Worm (Caenorhabditis elegans) whole organism, late embryonic: ENCODE results near the gene gcy-22.

Experiments
- C38D4.7 ChIP-seq: fragments of 200-800 bp; sonication (Bioruptor generic); optimal IDR thresholded peaks from 2 replicates; lab custom pipeline; 2018; ENCODE audit warnings: mild to moderate bottlenecking, missing genetic modification characterization, moderate library complexity, missing compliant biosample characterization
- K02D7.2 ChIP-seq: sonication (generic microtip); optimal IDR thresholded peaks from 2 replicates; lab custom pipeline; 2017; ENCODE audit warnings: mild to moderate bottlenecking, missing genetic modification characterization, missing compliant biosample characterization
- T23F11.4 ChIP-seq: fragments of 200-800 bp; sonication (Bioruptor generic); optimal IDR thresholded peaks from 2 replicates; lab custom pipeline; 2018; ENCODE audit warnings: mild to moderate bottlenecking, missing genetic modification characterization, missing compliant biosample characterization
- Y22D7AL.16 ChIP-seq: sonication (generic microtip); optimal IDR thresholded peaks from 2 replicates; lab custom pipeline; 2016; ENCODE audit warnings: missing genetic modification characterization, missing compliant biosample characterization
- ahr-1 ChIP-seq: sonication (generic microtip); optimal IDR thresholded peaks from 2 replicates; lab custom pipeline; 2016; ENCODE audit warnings: missing genetic modification characterization, missing compliant biosample characterization
- ama-1 ChIP-seq: fragments of 150-350 bp; optimal IDR thresholded peaks from 2 replicates; lab custom pipeline; 2014
- ceh-14 ChIP-seq: sonication (generic microtip); optimal IDR thresholded peaks from 2 replicates; lab custom pipeline; 2016; ENCODE audit warnings: missing genotype, missing genetic modification characterization, missing compliant biosample characterization
- ceh-18 ChIP-seq: sonication (generic microtip); optimal IDR thresholded peaks from 2 replicates; lab custom pipeline; 2016; ENCODE audit warnings: missing genetic modification characterization, missing compliant biosample characterization
- ceh-19 ChIP-seq: fragments of 200-800 bp; sonication (Bioruptor generic); optimal IDR thresholded peaks from 2 replicates; lab custom pipeline; 2018; ENCODE audit warnings: mild to moderate bottlenecking, missing genetic modification characterization, missing compliant biosample characterization
- ceh-2 ChIP-seq: sonication (generic microtip); optimal IDR thresholded peaks from 2 replicates; lab custom pipeline; 2016; ENCODE audit warnings: missing genotype, missing genetic modification characterization, missing compliant biosample characterization
- ceh-30 ChIP-seq: fragments of 150-350 bp; optimal IDR thresholded peaks from 2 replicates; lab custom pipeline; 2014; ENCODE audit warnings: missing biosample characterization, missing genetic modification characterization
- ceh-31 ChIP-seq: sonication (generic microtip); optimal IDR thresholded peaks from 2 replicates; lab custom pipeline; 2016; ENCODE audit warnings: missing genetic modification characterization, missing compliant biosample characterization
- ceh-34 ChIP-seq: sonication (generic microtip); optimal IDR thresholded peaks from 2 replicates; lab custom pipeline; 2016; ENCODE audit warnings: mild to moderate bottlenecking, missing genetic modification characterization, missing compliant biosample characterization
- ceh-48 ChIP-seq: sonication (generic microtip); optimal IDR thresholded peaks from 2 replicates; lab custom pipeline; 2016; ENCODE audit warnings: missing genetic modification characterization, inconsistent platforms, missing compliant biosample characterization
- ceh-9 ChIP-seq: sonication (generic microtip); optimal IDR thresholded peaks from 2 replicates; lab custom pipeline; 2016; ENCODE audit warnings: mild to moderate bottlenecking, missing genetic modification characterization, inconsistent platforms, missing compliant biosample characterization
- che-1 ChIP-seq: sonication (generic microtip); optimal IDR thresholded peaks from 2 replicates; lab custom pipeline; 2016; ENCODE audit warnings: mild to moderate bottlenecking, missing genetic modification characterization, missing compliant biosample characterization
- dmd-4 ChIP-seq: sonication (generic microtip); optimal IDR thresholded peaks from 2 replicates; lab custom pipeline; 2016; ENCODE audit warnings: borderline replicate concordance, missing genetic modification characterization, missing compliant biosample characterization
- elt-2 ChIP-seq: sonication (generic microtip); optimal IDR thresholded peaks from 2 replicates; lab custom pipeline; 2016; ENCODE audit warnings: missing genetic modification reagents, missing genetic modification characterization, missing compliant biosample characterization
- ets-4 ChIP-seq: sonication (generic microtip); optimal IDR thresholded peaks from 2 replicates; lab custom pipeline; 2016; ENCODE audit warnings: missing genetic modification characterization, missing compliant biosample characterization
- eyg-1 ChIP-seq: sonication (generic microtip); optimal IDR thresholded peaks from 2 replicates; lab custom pipeline; 2016; ENCODE audit warnings: missing genotype, missing genetic modification characterization, missing compliant biosample characterization
- fkh-10 ChIP-seq: fragments of 150-350 bp; optimal IDR thresholded peaks from 2 replicates; lab custom pipeline; 2014; ENCODE audit warnings: missing biosample characterization, missing genetic modification reagents, missing genetic modification characterization
- gmeb-2 ChIP-seq: sonication (generic microtip); optimal IDR thresholded peaks from 2 replicates; lab custom pipeline; 2016; ENCODE audit warnings: missing genetic modification characterization, inconsistent platforms, missing compliant biosample characterization
- hlh-30 ChIP-seq: sonication (generic microtip); optimal IDR thresholded peaks from 2 replicates; lab custom pipeline; 2017; ENCODE audit warnings: antibody characterized with exemption, missing genetic modification characterization, missing compliant biosample characterization; ENCODE audit not compliant: insufficient read depth
- nfya-1 ChIP-seq: sonication (generic microtip); optimal IDR thresholded peaks from 2 replicates; lab custom pipeline; 2017; ENCODE audit warnings: missing genetic modification characterization, mild to moderate bottlenecking, missing compliant biosample characterization, antibody characterized with exemption, moderate library complexity
- npax-4 ChIP-seq: sonication (generic microtip); optimal IDR thresholded peaks from 2 replicates; lab custom pipeline; 2016; ENCODE audit warnings: missing genetic modification characterization, missing compliant biosample characterization
- pha-2 ChIP-seq: sonication (generic microtip); optimal IDR thresholded peaks from 2 replicates; lab custom pipeline; 2017; ENCODE audit warnings: mild to moderate bottlenecking, missing genetic modification characterization, missing compliant biosample characterization
- pha-4 ChIP-seq: fragments of 150-350 bp; optimal IDR thresholded peaks from 2 replicates; lab custom pipeline; 2018; ENCODE audit warnings: missing biosample characterization, missing genetic modification reagents, missing genetic modification characterization
- pqm-1 ChIP-seq: sonication (generic microtip); optimal IDR thresholded peaks from 2 replicates; lab custom pipeline; 2016; ENCODE audit warnings: missing genetic modification characterization, missing compliant biosample characterization
- pros-1 ChIP-seq: fragments of 150-350 bp; optimal IDR thresholded peaks from 2 replicates; lab custom pipeline; 2014; ENCODE audit warnings: missing biosample characterization, missing genetic modification reagents, missing genetic modification characterization
- sox-2 ChIP-seq: fragments of 200-800 bp; sonication (Bioruptor generic); IDR thresholded peaks from 2 replicates; pipeline ENCODE4 v1.3.6; 2022; ENCODE audit warnings: missing genetic modification reagents, missing genetic modification characterization, missing compliant biosample characterization
- sox-4 ChIP-seq: sonication (generic microtip); optimal IDR thresholded peaks from 2 replicates; lab custom pipeline; 2017; ENCODE audit warnings: mild to moderate bottlenecking, missing genetic modification characterization, inconsistent platforms, missing compliant biosample characterization
- syd-9 ChIP-seq: sonication (generic microtip); optimal IDR thresholded peaks from 2 replicates; lab custom pipeline; 2016; ENCODE audit warnings: mild to moderate bottlenecking, missing genetic modification characterization, moderate library complexity, missing compliant biosample characterization
- tbx-2 ChIP-seq: sonication (generic microtip); optimal IDR thresholded peaks from 2 replicates; lab custom pipeline; 2016; ENCODE audit warnings: missing genetic modification characterization, missing compliant biosample characterization
- ttx-3 ChIP-seq: sonication (generic microtip); optimal IDR thresholded peaks from 2 replicates; lab custom pipeline; 2016; ENCODE audit warnings: missing genetic modification reagents, missing genetic modification characterization, missing compliant biosample characterization
- unc-42 ChIP-seq: sonication (generic microtip); optimal IDR thresholded peaks from 2 replicates; lab custom pipeline; 2016; ENCODE audit warnings: missing genotype, missing genetic modification characterization, missing compliant biosample characterization
- unc-55 ChIP-seq: sonication (generic microtip); optimal IDR thresholded peaks from 2 replicates; lab custom pipeline; 2017; ENCODE audit warnings: missing biosample characterization, missing genetic modification reagents, missing genetic modification characterization
- unc-86 ChIP-seq: sonication (generic microtip); optimal IDR thresholded peaks from 2 replicates; lab custom pipeline; 2016; ENCODE audit warnings: missing genetic modification characterization, missing compliant biosample characterization

The gcy-22 gene

DNA sequence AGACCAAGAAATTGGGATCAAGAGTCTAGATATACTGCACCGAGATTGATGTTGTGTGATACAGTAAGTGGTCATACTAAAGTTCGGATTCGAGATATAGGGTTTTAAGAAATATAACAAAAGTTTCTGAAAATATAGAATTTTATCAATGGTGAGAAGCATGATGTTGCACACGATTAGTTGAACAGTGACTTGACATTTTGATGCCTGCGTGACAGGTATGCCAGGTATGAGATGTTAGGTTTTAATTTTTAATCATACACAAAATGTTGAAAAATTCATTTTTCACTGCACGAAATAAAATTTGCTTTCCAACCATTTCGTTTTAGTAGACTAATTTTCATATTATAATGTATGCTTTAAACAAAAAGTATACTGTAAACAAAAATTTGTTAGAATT, 5.5 kb upstream of the gcy-22 start:
- TF ChIP-seq ceh-34 (tag; lab: Kevin White, UChicago) (no peak), npax-4 (tag; lab: Kevin White, UChicago) (no peak), pqm-1 (tag; lab: Kevin White, UChicago) (no peak), sox-4 (tag; lab: Kevin White, UChicago) (no peak), pros-1 (tag; lab: Kevin White, UChicago) (no peak), ets-4 (tag; lab: Kevin White, UChicago) (no peak), ceh-19 (no peak), eyg-1 (tag; lab: Kevin White, UChicago) (no peak), unc-86 (no peak), ceh-30 (no peak), ahr-1 (tag; lab: Kevin White, UChicago) (no peak), pha-2 (tag; lab: Kevin White, UChicago) (no peak), ceh-14 (tag; lab: Kevin White, UChicago) (no peak), pha-4 (no peak)

DNA sequence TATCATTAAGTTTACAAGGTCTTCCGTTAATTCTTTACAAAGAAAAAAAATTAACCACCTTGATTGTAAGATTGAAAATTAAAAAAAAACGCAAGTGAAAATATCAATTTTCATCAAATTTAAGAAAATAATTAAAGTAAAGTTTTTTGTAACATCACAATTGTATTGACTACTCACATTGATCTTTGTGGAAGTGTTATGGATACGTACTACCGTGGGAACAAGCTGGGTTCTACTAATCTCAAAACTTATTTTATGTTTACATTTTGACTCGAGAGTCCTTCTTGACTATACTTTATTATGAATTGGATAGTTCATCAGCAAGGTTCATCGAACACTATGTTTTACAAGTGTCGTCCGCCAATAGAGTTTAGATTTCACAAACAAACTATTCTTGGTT, 4.6 kb upstream of the gcy-22 start, which contains the start of gene num-1:
num-1 (plus strand) TSS at position 301 of the 400 bp plus-strand sequence.
- no peak for TF ChIP-seq T23F11.4 (GFP tag; lab: Kevin White, UChicago)
- no peak for TF ChIP-seq nfya-1 (tag; lab: Kevin White, UChicago)
- no peak for TF ChIP-seq che-1
- TF ChIP-seq sox-2: no peak
- TF ChIP-seq ceh-19: no peak
- TF ChIP-seq pha-4: no peak
- no peak for TF ChIP-seq ama-1
- TF ChIP-seq sox-4 (tag; lab: Kevin White, UChicago): no peak
- no peak for TF ChIP-seq dmd-4 (tag; lab: Kevin White, UChicago)
- no peak for TF ChIP-seq pqm-1 (tag; lab: Kevin White, UChicago)
- no peak for TF ChIP-seq K02D7.2
- no peak for TF ChIP-seq syd-9
- TF ChIP-seq C38D4.7 (GFP tag; lab: Kevin White, UChicago): no peak

ce11 chrV:20828820-20829219, 4.0 kb upstream of the gcy-22 start, which contains the start of gene sbt-1:
sbt-1 (minus strand) TSS chrV:20828881.
- TF ChIP-seq ceh-48 (tag; lab: Kevin White, UChicago) (peak; percentile 96), unc-55 (GFP tag; lab: Kevin White, UChicago) (peak; percentile 68), tbx-2 (tag; lab: Kevin White, UChicago) (peak; percentile 30), ceh-18 (peak; percentile 7), ceh-31 (tag; lab: Kevin White, UChicago) (peak; percentile 69), hlh-30 (tag; lab: Kevin White, UChicago) (peak; percentile 63), unc-42 (tag; lab: Kevin White, UChicago) (peak; percentile 56), nfya-1 (tag; lab: Kevin White, UChicago) (peak; percentile 68), gmeb-2 (no peak), ceh-34 (tag; lab: Kevin White, UChicago) (no peak)

DNA sequence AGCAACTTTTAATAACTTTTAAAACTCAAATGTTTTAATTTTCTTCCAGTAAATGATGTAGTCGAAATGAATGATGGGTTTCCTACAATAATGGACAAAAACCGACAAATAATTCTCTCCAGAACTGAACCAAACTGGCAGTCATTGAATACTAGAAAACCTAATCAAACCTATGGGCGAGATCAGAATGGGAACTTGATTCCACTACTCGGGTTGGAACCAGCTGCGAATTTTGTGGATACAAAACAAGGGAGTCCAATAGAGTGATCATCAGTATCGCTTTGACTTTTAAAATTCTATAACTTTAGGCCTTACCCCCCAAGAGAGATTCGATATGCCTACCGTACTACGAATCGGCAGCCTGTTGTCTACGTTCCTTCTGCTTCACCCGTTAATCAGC, 1.8 kb upstream of the gcy-22 start:
- TF ChIP-seq Y22D7AL.16: no peak
- no peak for TF ChIP-seq fkh-10
- TF ChIP-seq unc-42 (tag; lab: Kevin White, UChicago): no peak
- TF ChIP-seq elt-2 (tag; lab: Kevin White, UChicago): no peak
- no peak for TF ChIP-seq ama-1
- TF ChIP-seq pqm-1 (tag; lab: Kevin White, UChicago): no peak
- TF ChIP-seq K02D7.2: no peak
- TF ChIP-seq pros-1 (tag; lab: Kevin White, UChicago): no peak
- no peak for TF ChIP-seq ceh-34 (tag; lab: Kevin White, UChicago)
- TF ChIP-seq ceh-18: no peak
- no peak for TF ChIP-seq ceh-48 (tag; lab: Kevin White, UChicago)
- no peak for TF ChIP-seq unc-86
- TF ChIP-seq nfya-1 (tag; lab: Kevin White, UChicago): no peak

DNA sequence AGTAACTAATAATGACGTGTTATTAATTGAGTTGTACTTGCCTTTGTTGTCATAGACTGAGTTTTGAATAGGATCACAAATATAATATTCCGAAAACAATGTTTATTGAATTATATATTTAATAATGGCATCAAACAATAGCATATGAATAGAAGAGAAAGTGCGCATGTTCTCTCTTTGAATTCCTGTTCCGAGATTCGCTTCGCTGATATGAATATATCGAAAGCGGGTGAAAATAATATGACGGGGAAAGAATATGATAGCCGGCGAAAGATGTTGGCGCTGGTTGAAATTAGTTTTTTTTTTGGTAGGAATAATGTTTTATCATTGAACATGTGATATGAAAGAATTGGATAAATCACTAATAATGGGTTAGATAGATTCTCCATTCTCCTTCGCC, 4.8 kb downstream of the gcy-22 start, which contains the start of gene T03D8.6:
T03D8.6 (minus strand) TSS at position 298 of the 400 bp plus-strand sequence.
- no peak for TF ChIP-seq eyg-1 (tag; lab: Kevin White, UChicago)
- no peak for TF ChIP-seq ceh-2 (tag; lab: Kevin White, UChicago)
- TF ChIP-seq pros-1 (tag; lab: Kevin White, UChicago): no peak
- no peak for TF ChIP-seq ceh-9 (tag; lab: Kevin White, UChicago)
- TF ChIP-seq ttx-3: no peak
